Fruit fly (Drosophila melanogaster) whole organism, prepupa: Measurements from ENCODE around the gene CG7252.

Experiments used
- Blimp-1 ChIP-seq: fragments of 200-800 bp; sonication (Bioruptor generic); optimal IDR thresholded peaks from 3 replicates; lab custom pipeline; 2017; ENCODE audit warnings: missing biosample characterization, missing genetic modification characterization, mild to moderate bottlenecking, moderate library complexity, missing genetic modification reagents
- CG11294 ChIP-seq: fragments of 200-800 bp; sonication (Bioruptor generic); IDR thresholded peaks from 2 replicates; pipeline ENCODE4 v1.3.6; 2022; ENCODE audit warnings: missing biosample characterization, missing genetic modification characterization
- CG11762 ChIP-seq: fragments of 200-800 bp; sonication (Bioruptor generic); optimal IDR thresholded peaks from 3 replicates; lab custom pipeline; 2016; ENCODE audit warnings: missing biosample characterization, missing genetic modification characterization; ENCODE audit not compliant: insufficient read depth
- CG15336 ChIP-seq: fragments of 200-800 bp; sonication (Bioruptor generic); IDR thresholded peaks from 2 replicates; pipeline ENCODE4 v1.3.6; 2022; ENCODE audit warnings: missing biosample characterization, missing genetic modification characterization
- CG32006 ChIP-seq: fragments of 200-800 bp; sonication (Bioruptor generic); optimal IDR thresholded peaks from 3 replicates; lab custom pipeline; 2017; ENCODE audit warnings: missing biosample characterization, mild to moderate bottlenecking, missing genetic modification characterization
- CG3919 ChIP-seq: fragments of 200-800 bp; sonication (Bioruptor generic); optimal IDR thresholded peaks from 3 replicates; lab custom pipeline; 2016; ENCODE audit warnings: missing biosample characterization, missing genetic modification characterization
- CG4318 ChIP-seq: fragments of 200-800 bp; sonication (Bioruptor generic); optimal IDR thresholded peaks from 3 replicates; lab custom pipeline; 2017; ENCODE audit warnings: missing biosample characterization, mild to moderate bottlenecking, missing genetic modification characterization
- CG6163 ChIP-seq: fragments of 200-800 bp; sonication (Bioruptor generic); IDR thresholded peaks from 3 replicates; pipeline ENCODE4 v1.3.6; 2022; ENCODE audit warnings: missing biosample characterization, missing genetic modification characterization
- CG6276 ChIP-seq: fragments of 200-800 bp; sonication (Bioruptor generic); optimal IDR thresholded peaks from 2 replicates; lab custom pipeline; 2017; ENCODE audit warnings: missing biosample characterization, mild to moderate bottlenecking, missing genetic modification characterization
- CG6854 ChIP-seq: fragments of 200-800 bp; sonication (Bioruptor generic); optimal IDR thresholded peaks from 2 replicates; lab custom pipeline; 2017; ENCODE audit warnings: missing biosample characterization, mild to moderate bottlenecking, missing genetic modification characterization
- CG8319 ChIP-seq: fragments of 200-800 bp; sonication (Bioruptor generic); optimal IDR thresholded peaks from 3 replicates; lab custom pipeline; 2016; ENCODE audit warnings: missing biosample characterization, missing genetic modification characterization
- CG9139 ChIP-seq: fragments of 200-800 bp; sonication (Bioruptor generic); optimal IDR thresholded peaks from 3 replicates; lab custom pipeline; 2017; ENCODE audit warnings: missing biosample characterization, mild to moderate bottlenecking, missing genetic modification characterization
- Eip75B ChIP-seq: fragments of 200-800 bp; sonication (Bioruptor generic); optimal IDR thresholded peaks from 3 replicates; lab custom pipeline; 2016; ENCODE audit warnings: missing biosample characterization, missing genetic modification characterization
- Eip93F ChIP-seq: fragments of 200-800 bp; sonication (Bioruptor generic); optimal IDR thresholded peaks from 2 replicates; lab custom pipeline; 2016; ENCODE audit warnings: missing biosample characterization, mild to moderate bottlenecking, missing genetic modification characterization
- Ets96B ChIP-seq: fragments of 200-800 bp; optimal IDR thresholded peaks from 2 replicates; lab custom pipeline; 2019; ENCODE audit warnings: missing biosample characterization, mild to moderate bottlenecking, missing genetic modification characterization, moderate library complexity
- Gug ChIP-seq: fragments of 200-800 bp; sonication (Bioruptor generic); IDR thresholded peaks from 2 replicates; pipeline ENCODE4 v1.3.6; 2022; ENCODE audit warnings: missing biosample characterization, missing genetic modification characterization
- Hr38 ChIP-seq: sonication (Bioruptor generic); optimal IDR thresholded peaks from 2 replicates; lab custom pipeline; 2016; ENCODE audit warnings: missing biosample characterization, missing genetic modification characterization
- Hr39 ChIP-seq: fragments of 200-800 bp; sonication (Bioruptor generic); optimal IDR thresholded peaks from 2 replicates; lab custom pipeline; 2016; ENCODE audit warnings: missing biosample characterization, missing genetic modification characterization
- Hr4 ChIP-seq: fragments of 200-800 bp; sonication (Bioruptor generic); optimal IDR thresholded peaks from 3 replicates; lab custom pipeline; 2016; ENCODE audit warnings: missing biosample characterization, missing genetic modification characterization
- Lpt ChIP-seq: fragments of 200-800 bp; sonication (Bioruptor generic); optimal IDR thresholded peaks from 3 replicates; lab custom pipeline; 2016; ENCODE audit warnings: missing biosample characterization, missing genetic modification characterization
- Met ChIP-seq: fragments of 200-800 bp; sonication (Bioruptor generic); optimal IDR thresholded peaks from 3 replicates; lab custom pipeline; 2016; ENCODE audit warnings: missing biosample characterization, missing genetic modification characterization
- OdsH ChIP-seq: fragments of 200-800 bp; sonication (Bioruptor generic); optimal IDR thresholded peaks from 3 replicates; lab custom pipeline; 2016; ENCODE audit warnings: missing biosample characterization, missing genetic modification characterization
- Sox14 ChIP-seq: fragments of 200-800 bp; sonication (Bioruptor generic); optimal IDR thresholded peaks from 3 replicates; lab custom pipeline; 2016; ENCODE audit warnings: missing biosample characterization, missing genetic modification characterization
- achi ChIP-seq: fragments of 200-800 bp; sonication (Bioruptor generic); optimal IDR thresholded peaks from 3 replicates; lab custom pipeline; 2016; ENCODE audit warnings: missing biosample characterization, missing genetic modification characterization
- cyc ChIP-seq: fragments of 200-800 bp; sonication (Bioruptor generic); optimal IDR thresholded peaks from 3 replicates; lab custom pipeline; 2016; ENCODE audit warnings: missing biosample characterization, missing genetic modification characterization
- dac ChIP-seq: fragments of 200-800 bp; sonication (Bioruptor generic); optimal IDR thresholded peaks from 2 replicates; lab custom pipeline; 2017; ENCODE audit warnings: missing biosample characterization, mild to moderate bottlenecking, missing genetic modification characterization
- eg ChIP-seq: fragments of 200-800 bp; sonication (Bioruptor generic); IDR thresholded peaks from 3 replicates; pipeline ENCODE4 v1.3.6; 2022; ENCODE audit warnings: missing biosample characterization, missing genetic modification characterization
- esn ChIP-seq: fragments of 200-800 bp; sonication (Bioruptor generic); optimal IDR thresholded peaks from 2 replicates; lab custom pipeline; 2016; ENCODE audit warnings: missing biosample characterization, mild to moderate bottlenecking, missing genetic modification characterization, moderate library complexity
- fd59A ChIP-seq: fragments of 200-800 bp; sonication (Bioruptor generic); optimal IDR thresholded peaks from 2 replicates; lab custom pipeline; 2017; ENCODE audit warnings: missing biosample characterization, mild to moderate bottlenecking, missing genetic modification characterization, missing genetic modification reagents
- fkh ChIP-seq: fragments of 200-800 bp; sonication (Bioruptor generic); optimal IDR thresholded peaks from 3 replicates; lab custom pipeline; 2017; ENCODE audit warnings: missing biosample characterization, mild to moderate bottlenecking, missing genetic modification characterization, moderate library complexity
- net ChIP-seq: fragments of 200-800 bp; sonication (Bioruptor generic); optimal IDR thresholded peaks from 3 replicates; lab custom pipeline; 2016; ENCODE audit warnings: missing biosample characterization, missing genetic modification characterization
- salr ChIP-seq, 2 experiments: fragments of 200-800 bp; sonication (Bioruptor generic); optimal IDR thresholded peaks; 3 replicates each; lab custom pipeline; 2016 to 2018; ENCODE audit warnings: missing biosample characterization in 2 of 2, missing genetic modification characterization in 2 of 2, mild to moderate bottlenecking in 1 of 2
- ss ChIP-seq, 2 experiments: fragments of 200-800 bp; sonication (Bioruptor generic); optimal IDR thresholded peaks; 2 replicates in 1 of 2; 3 replicates in 1 of 2; lab custom pipeline; 2017 to 2018; ENCODE audit warnings: mild to moderate bottlenecking in 2 of 2, missing biosample characterization in 2 of 2, missing genetic modification characterization in 2 of 2, moderate library complexity in 1 of 2
- svp ChIP-seq: fragments of 200-800 bp; sonication (Bioruptor generic); peaks from one replicate; lab custom pipeline; 2016; ENCODE audit warnings: missing biosample characterization, missing genetic modification characterization

Gene CG7252

dm6 chr3L:11947357-11947756, at the start of gene CG7252:
Gene CG7252 (plus strand): TSS chr3L:11947675.
- TF ChIP-seq fd59A (GFP tag; lab: Kevin White, UChicago), result no peak

DNA sequence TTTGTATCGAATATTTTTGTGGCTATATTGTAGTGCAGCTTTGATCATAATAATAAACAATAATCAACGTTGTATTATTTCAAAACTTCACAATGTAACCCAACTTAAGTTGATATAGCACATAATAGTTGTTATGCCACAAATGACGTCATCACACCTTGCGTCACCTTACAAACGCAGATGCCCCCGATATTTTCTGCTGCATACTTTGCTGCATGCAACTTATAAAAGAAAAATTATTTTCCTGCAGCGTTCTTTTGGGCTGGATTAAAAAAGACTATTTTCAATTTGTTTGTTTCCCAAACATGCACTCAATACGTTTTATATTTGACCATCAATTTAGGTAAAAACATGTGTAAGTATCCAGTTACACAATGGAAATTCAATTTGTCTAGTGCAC, 29.3 kb upstream of the CG7252 start:
- TF ChIP-seq fkh (GFP tag; lab: Kevin White, UChicago) (peak; percentile 10), svp (peak; percentile 42), CG11294 (no peak), CG6163 (GFP tag; lab: Robert Waterston, UW) (no peak), Eip75B (peak; percentile 77)

DNA sequence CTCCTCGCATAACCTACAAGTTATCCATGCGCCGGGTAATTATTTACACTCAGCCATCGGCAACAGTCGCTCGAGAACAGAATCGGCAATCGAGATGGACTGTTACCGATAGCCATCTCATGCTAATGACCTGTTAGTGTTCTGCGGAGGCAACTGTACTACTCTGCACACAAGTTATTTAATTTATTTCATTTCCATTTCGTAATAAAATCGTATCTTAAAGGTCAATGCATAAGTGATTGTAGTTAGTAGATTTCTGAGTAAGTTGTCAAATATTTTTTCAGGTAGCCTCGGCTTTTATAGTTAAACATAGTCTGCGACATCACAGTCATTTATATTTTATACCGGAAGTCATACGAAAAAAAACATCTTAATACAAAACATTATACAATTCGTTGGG, 26.3 kb upstream of the CG7252 start, which contains the start of gene CG11588:
TSS of gene CG11588 (plus strand) at position 301 of the 400 bp plus-strand sequence.
- TF ChIP-seq dac (GFP tag; lab: Kevin White, UChicago) (no peak), ss (GFP tag; optimal IDR thresholded peaks at IDR 0.05; lab: Kevin White, UChicago) (no peak), CG15336 (GFP tag; lab: Robert Waterston, UW) (no peak), Hr39 (no peak), cyc (GFP tag; lab: Kevin White, UChicago) (no peak), CG9139 (GFP tag; lab: Kevin White, UChicago) (no peak)
- TF ChIP-seq, all 60 proteins: peak for 0

DNA sequence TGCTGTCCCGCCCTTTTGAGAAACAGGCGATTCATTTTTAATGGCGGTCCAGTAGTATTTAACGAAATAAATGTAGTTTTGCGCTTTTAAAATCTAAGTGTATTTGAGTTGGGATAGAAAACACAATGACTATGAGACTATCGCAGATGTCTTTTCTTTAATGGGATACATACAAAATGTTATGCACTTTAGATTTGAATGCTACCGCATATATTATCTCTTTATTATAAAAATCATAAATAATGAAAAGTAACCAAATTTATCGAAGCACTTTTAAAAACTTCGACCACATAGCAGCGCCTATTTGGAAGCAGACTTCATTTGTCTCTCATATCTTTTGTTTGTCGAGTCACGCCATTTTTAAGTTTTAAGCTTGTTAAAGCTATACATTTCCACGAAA, 22.8 kb upstream of the CG7252 start, which contains the start of gene SdhAL:
TSS of gene SdhAL (minus strand) at position 101 of the 400 bp plus-strand sequence.
- TF ChIP-seq Sox14 (GFP tag; lab: Kevin White, UChicago), result no peak
- TF ChIP-seq Ets96B, result no peak
- TF ChIP-seq Lpt (GFP tag; lab: Kevin White, UChicago), result no peak
- no peak for TF ChIP-seq esn (GFP tag; lab: Kevin White, UChicago)
- no peak for TF ChIP-seq net (GFP tag; lab: Kevin White, UChicago)
- no peak for TF ChIP-seq Hr38 (GFP tag; lab: Kevin White, UChicago)
- TF ChIP-seq, all 60 proteins: peak for 0

dm6 chr3L:11925382-11925781, 22.1 kb upstream of the CG7252 start:
- TF ChIP-seq Hr39 (no peak), Gug (GFP tag; lab: Robert Waterston, UW) (no peak), svp (no peak), OdsH (GFP tag; lab: Kevin White, UChicago) (no peak)
- TF ChIP-seq, all 60 proteins: peak for 0

- TF ChIP-seq CG32006, result no peak
- TF ChIP-seq salr (GFP tag; optimal IDR thresholded peaks at IDR 0.05; lab: Kevin White, UChicago), result no peak
- TF ChIP-seq esn (GFP tag; lab: Kevin White, UChicago), result no peak
- no peak for TF ChIP-seq CG6276 (GFP tag; lab: Kevin White, UChicago)
- TF ChIP-seq OdsH (GFP tag; lab: Kevin White, UChicago), result no peak
- TF ChIP-seq eg (GFP tag; lab: Robert Waterston, UW), result 0 out of 3 replicates have a peak, but pooled peaks have one; percentile 11
- no peak for TF ChIP-seq CG11294
- peak in 1 of 2 experiments; percentile 42 for TF ChIP-seq ss (GFP tag; optimal IDR thresholded peaks at IDR 0.05; lab: Kevin White, UChicago)
- TF ChIP-seq CG8319, result no peak
Measured at dm6 chr3L:11927287-11927743, 20.2 kb upstream of the CG7252 start, which contains the start of gene byn. Gene byn (plus strand): TSS chr3L:11927693.

DNA sequence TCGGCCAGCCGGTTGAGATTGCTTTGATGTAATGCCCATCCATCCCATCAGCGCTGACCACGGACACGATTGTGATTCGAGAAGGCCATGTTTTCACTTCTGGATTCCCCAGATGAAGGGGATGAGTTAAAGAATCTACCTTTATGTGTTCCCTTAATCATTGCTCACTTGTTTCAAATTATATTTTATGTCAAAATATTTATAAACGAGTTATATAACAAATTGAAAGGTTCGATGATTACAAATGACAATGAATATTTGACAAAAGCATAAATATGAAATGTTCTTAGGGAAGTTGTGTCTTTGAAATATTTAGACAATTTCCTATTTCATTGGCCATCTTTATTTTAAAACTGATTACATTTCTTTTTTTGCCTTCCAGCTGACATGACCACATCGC, 15.9 kb upstream of the CG7252 start:
- TF ChIP-seq cyc (GFP tag; lab: Kevin White, UChicago), result no peak
- TF ChIP-seq svp, result peak; percentile 50

- TF ChIP-seq Sox14 (GFP tag; lab: Kevin White, UChicago) (no peak), Met (GFP tag; lab: Kevin White, UChicago) (no peak), Blimp-1 (GFP tag; lab: Kevin White, UChicago) (no peak), Hr4 (GFP tag; lab: Kevin White, UChicago) (no peak), CG6854 (GFP tag; lab: Kevin White, UChicago) (no peak), cyc (GFP tag; lab: Kevin White, UChicago) (no peak), Eip75B (no peak), achi (GFP tag; lab: Kevin White, UChicago) (no peak), CG4318 (GFP tag; lab: Kevin White, UChicago) (no peak), CG3919 (GFP tag; lab: Kevin White, UChicago) (no peak), CG11762 (GFP tag; lab: Kevin White, UChicago) (no peak), fkh (GFP tag; lab: Kevin White, UChicago) (no peak), Eip93F (no peak)
Measured at dm6 chr3L:11937270-11937669, 10.2 kb upstream of the CG7252 start.
